Worm (Caenorhabditis elegans) whole organism, early embryonic: ENCODE results near the gene lgc-27.

Source experiments
- ama-1 ChIP-seq: fragments of 150-350 bp; optimal IDR thresholded peaks from 2 replicates; lab custom pipeline; 2014
- ceh-36 ChIP-seq: sonication (generic microtip); optimal IDR thresholded peaks from 2 replicates; lab custom pipeline; 2016; ENCODE audit warnings: missing genetic modification characterization, inconsistent platforms, missing compliant biosample characterization
- flt-1 ChIP-seq: fragments of 200-800 bp; sonication (Bioruptor generic); IDR thresholded peaks from 2 replicates; pipeline ENCODE4 v1.3.6; 2022; ENCODE audit warnings: missing genetic modification characterization, missing compliant biosample characterization
- hmbx-1 ChIP-seq: sonication (generic microtip); optimal IDR thresholded peaks from 2 replicates; lab custom pipeline; 2016; ENCODE audit warnings: mild to moderate bottlenecking, missing genetic modification characterization, missing compliant biosample characterization
- hnd-1 ChIP-seq: sonication (generic microtip); optimal IDR thresholded peaks from 2 replicates; lab custom pipeline; 2016; ENCODE audit warnings: missing genetic modification characterization, missing compliant biosample characterization
- pes-1 ChIP-seq: fragments of 200-800 bp; sonication (Bioruptor generic); IDR thresholded peaks from 2 replicates; pipeline ENCODE4 v1.3.6; 2022; ENCODE audit warnings: missing genetic modification reagents, missing genetic modification characterization, missing compliant biosample characterization
- scrt-1 ChIP-seq: fragments of 200-800 bp; sonication (Bioruptor generic); IDR thresholded peaks from 2 replicates; pipeline ENCODE4 v1.3.6; 2022; ENCODE audit warnings: missing genetic modification characterization, missing compliant biosample characterization
- tbx-11 ChIP-seq: fragments of 200-800 bp; sonication (Bioruptor generic); IDR thresholded peaks from 2 replicates; pipeline ENCODE4 v1.3.6; 2022; ENCODE audit warnings: missing genetic modification characterization, missing compliant biosample characterization
- tbx-37 ChIP-seq: fragments of 200-800 bp; sonication (Bioruptor generic); conservative IDR thresholded peaks from 2 replicates; pipeline ENCODE4 v1.3.6; 2022; ENCODE audit warnings: missing genetic modification reagents, missing genetic modification characterization, missing compliant biosample characterization

DNA sequence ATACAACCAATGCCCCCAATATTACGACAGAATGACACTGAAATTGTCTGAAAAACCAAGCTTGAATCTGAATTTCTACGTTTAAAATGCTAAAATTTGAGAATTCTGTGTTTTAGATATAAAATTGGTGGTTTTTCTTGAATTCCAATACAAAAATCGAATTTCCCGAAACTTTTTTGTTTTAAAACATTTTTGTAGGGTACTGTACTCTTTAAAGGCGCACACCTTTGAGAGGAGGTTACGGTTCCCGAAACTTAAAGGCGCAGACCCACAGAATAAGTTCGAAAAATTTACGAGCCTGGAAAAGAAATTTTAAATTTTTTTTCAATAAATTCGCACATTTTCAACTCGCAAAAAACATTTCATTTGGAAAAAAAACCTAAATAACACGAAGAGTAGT lies 44.2 kb upstream of the lgc-27 start:
- TF ChIP-seq ceh-36 (tag; lab: Kevin White, UChicago): no peak
- TF ChIP-seq ama-1 (lab: Kevin White, UChicago): no peak
- no peak for TF ChIP-seq hnd-1 (tag; lab: Kevin White, UChicago)
- no peak for TF ChIP-seq scrt-1 (GFP tag; lab: Robert Waterston, UW)
- no peak for TF ChIP-seq flt-1 (GFP tag; lab: Robert Waterston, UW)
- TF ChIP-seq hmbx-1 (tag; lab: Kevin White, UChicago): no peak
- no peak for TF ChIP-seq tbx-11 (GFP tag; lab: Robert Waterston, UW)
- TF ChIP-seq tbx-37 (GFP tag; lab: Robert Waterston, UW): no peak
- no peak for TF ChIP-seq pes-1 (GFP tag; lab: Robert Waterston, UW)
